Worm (Caenorhabditis elegans): Measurements from ENCODE around the gene Y48B6A.13.

Gene Y48B6A.13

ce11 chrII:14244457-14245254 is 18.6 kb upstream of the Y48B6A.13 start (continued):
- TF ChIP-seq skn-1 (tag; optimal IDR thresholded peaks at IDR 0.05) (peak; percentile 45), nhr-77 (tag; optimal IDR thresholded peaks at IDR 0.05) (no peak), aly-2 (tag; optimal IDR thresholded peaks at IDR 0.05) (no peak), ama-1 (optimal IDR thresholded peaks at IDR 0.05) (no peak), nhr-237 (tag; optimal IDR thresholded peaks at IDR 0.05) (no peak), pha-4 (tag; optimal IDR thresholded peaks at IDR 0.05) (peak; percentile 74), unc-62 (GFP tag; optimal IDR thresholded peaks at IDR 0.05) (no peak), nhr-67 (tag; optimal IDR thresholded peaks at IDR 0.05) (no peak), ztf-11 (tag; optimal IDR thresholded peaks at IDR 0.05) (no peak), ZK546.5 (tag; optimal IDR thresholded peaks at IDR 0.05) (no peak), elt-3 (tag; optimal IDR thresholded peaks at IDR 0.05) (no peak), nhr-11 (tag; optimal IDR thresholded peaks at IDR 0.05) (no peak)

DNA sequence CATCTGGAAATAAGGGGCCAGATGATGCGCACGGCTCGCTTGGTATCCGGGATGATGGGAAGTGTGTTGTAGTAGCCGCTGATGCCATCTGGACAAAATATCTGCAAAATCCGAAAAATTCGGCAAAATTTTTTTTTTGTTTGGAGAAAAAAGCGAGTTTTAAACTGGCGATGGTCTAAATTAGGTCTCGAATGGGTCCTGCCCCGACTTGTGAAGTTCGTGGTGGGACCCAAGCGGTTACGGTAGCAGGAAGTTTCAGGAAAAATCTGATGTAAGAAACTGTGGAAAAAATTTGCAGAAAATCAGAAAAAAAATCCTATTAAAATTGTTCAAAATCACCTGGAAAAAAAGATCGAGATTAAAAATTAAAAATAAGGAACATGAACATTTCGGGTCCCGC is 17.4 kb upstream of the Y48B6A.13 start, which contains the start of gene jmjd-2:
TSS of gene jmjd-2 (minus strand) at position 101 of the 400 bp plus-strand sequence.
- TF ChIP-seq ama-1 (optimal IDR thresholded peaks at IDR 0.05) (no peak), nfya-1 (tag; optimal IDR thresholded peaks at IDR 0.05; ENCODE audit: insufficient read depth) (no peak), nhr-25 (tag; optimal IDR thresholded peaks at IDR 0.05) (no peak), snpc-4 (tag; optimal IDR thresholded peaks at IDR 0.05) (no peak), ceh-82 (tag; optimal IDR thresholded peaks at IDR 0.05) (no peak), sea-2 (GFP tag; optimal IDR thresholded peaks at IDR 0.05) (no peak), ceh-16 (tag; optimal IDR thresholded peaks at IDR 0.05) (no peak), nhr-11 (tag; optimal IDR thresholded peaks at IDR 0.05) (no peak), lin-15B (tag; optimal IDR thresholded peaks at IDR 0.05) (no peak), skn-1 (tag; optimal IDR thresholded peaks at IDR 0.05) (no peak), aly-2 (tag; optimal IDR thresholded peaks at IDR 0.05) (no peak), ceh-28 (tag; optimal IDR thresholded peaks at IDR 0.05) (no peak), tbx-2 (tag; optimal IDR thresholded peaks at IDR 0.05) (no peak), zag-1 (tag; optimal IDR thresholded peaks at IDR 0.05) (no peak), nhr-43 (tag; optimal IDR thresholded peaks at IDR 0.05; ENCODE audit: poor library complexity, severe bottlenecking) (no peak), daf-12 (tag; optimal IDR thresholded peaks at IDR 0.05) (no peak), jun-1 (tag; optimal IDR thresholded peaks at IDR 0.05) (no peak), elt-2 (tag; optimal IDR thresholded peaks at IDR 0.05) (no peak), mml-1 (tag; optimal IDR thresholded peaks at IDR 0.05) (no peak), mdl-1 (tag; optimal IDR thresholded peaks at IDR 0.05) (no peak)

ce11 chrII:14242259-14242658 is 16.2 kb upstream of the Y48B6A.13 start:
- TF ChIP-seq skn-1 (tag; optimal IDR thresholded peaks at IDR 0.05) (no peak), lin-15B (tag; optimal IDR thresholded peaks at IDR 0.05) (no peak), fos-1 (tag; optimal IDR thresholded peaks at IDR 0.05) (no peak), mdl-1 (tag; optimal IDR thresholded peaks at IDR 0.05) (no peak)

- no peak for TF ChIP-seq daf-12 (tag; optimal IDR thresholded peaks at IDR 0.05)
- no peak for TF ChIP-seq snpc-4 (tag; optimal IDR thresholded peaks at IDR 0.05)
- no peak for TF ChIP-seq fos-1 (tag; optimal IDR thresholded peaks at IDR 0.05)
- no peak for TF ChIP-seq ztf-11 (tag; optimal IDR thresholded peaks at IDR 0.05)
- TF ChIP-seq fkh-10 (GFP tag; optimal IDR thresholded peaks at IDR 0.05): no peak
- TF ChIP-seq ceh-82 (tag; optimal IDR thresholded peaks at IDR 0.05): no peak
- TF ChIP-seq eor-1 (tag; optimal IDR thresholded peaks at IDR 0.05): no peak
- TF ChIP-seq nhr-12 (tag; optimal IDR thresholded peaks at IDR 0.05): no peak
Measured at ce11 chrII:14239924-14240323, 13.8 kb upstream of the Y48B6A.13 start.

ce11 chrII:14237245-14237806 is 11.3 kb upstream of the Y48B6A.13 start:
- TF ChIP-seq ama-1 (optimal IDR thresholded peaks at IDR 0.05) (no peak), ztf-4 (tag; optimal IDR thresholded peaks at IDR 0.05) (no peak), ceh-9 (tag; optimal IDR thresholded peaks at IDR 0.05) (no peak), egl-27 (tag; optimal IDR thresholded peaks at IDR 0.05) (no peak), unc-39 (tag; optimal IDR thresholded peaks at IDR 0.05) (no peak), ztf-11 (tag; optimal IDR thresholded peaks at IDR 0.05) (no peak), nhr-12 (tag; optimal IDR thresholded peaks at IDR 0.05) (no peak), snpc-4 (tag; optimal IDR thresholded peaks at IDR 0.05) (no peak), fos-1 (tag; optimal IDR thresholded peaks at IDR 0.05) (no peak)
